Fruit fly (Drosophila melanogaster) whole organism, embryonic: Measurements from ENCODE around the gene caz.
A peak's percentile ranks its signal among the peaks of the same experiment; 100 is the strongest.

Source experiments
- B-H1 ChIP-seq: fragments of 200-800 bp; sonication (Bioruptor generic); IDR thresholded peaks from 3 replicates; pipeline ENCODE4 v1.3.6; 2022; ENCODE audit warnings: missing biosample characterization, missing genetic modification characterization
- BtbVII ChIP-seq: fragments of 200-800 bp; sonication (Bioruptor generic); optimal IDR thresholded peaks from 3 replicates; lab custom pipeline; 2017; ENCODE audit warnings: missing biosample characterization, mild to moderate bottlenecking, missing genetic modification characterization
- CG10543 ChIP-seq: fragments of 200-800 bp; sonication (Bioruptor generic); optimal IDR thresholded peaks from 3 replicates; lab custom pipeline; 2017; ENCODE audit warnings: missing biosample characterization, mild to moderate bottlenecking, missing genetic modification characterization, moderate library complexity
- CG10979 ChIP-seq: fragments of 200-800 bp; sonication (Bioruptor generic); optimal IDR thresholded peaks from 2 replicates; lab custom pipeline; 2018; ENCODE audit warnings: missing biosample characterization, mild to moderate bottlenecking, missing genetic modification characterization, moderate library complexity
- CG12104 ChIP-seq: fragments of 200-800 bp; sonication (Bioruptor generic); optimal IDR thresholded peaks from 3 replicates; lab custom pipeline; 2016; ENCODE audit warnings: missing biosample characterization, missing genetic modification characterization
- CG13624 ChIP-seq: fragments of 200-800 bp; sonication (Bioruptor generic); optimal IDR thresholded peaks from 2 replicates; lab custom pipeline; 2016; ENCODE audit warnings: missing biosample characterization, missing genetic modification characterization
- CG14050 ChIP-seq: fragments of 200-800 bp; sonication (Bioruptor generic); IDR thresholded peaks from 3 replicates; pipeline ENCODE4 v1.3.6; 2022; ENCODE audit warnings: missing biosample characterization, missing genetic modification characterization
- CG16813 ChIP-seq: fragments of 200-800 bp; sonication (Bioruptor generic); IDR thresholded peaks from 3 replicates; pipeline ENCODE4 v1.3.6; 2022; ENCODE audit warnings: missing biosample characterization, missing genetic modification characterization; ENCODE audit not compliant: partially characterized antibody
- CG17361 ChIP-seq: fragments of 200-800 bp; sonication (Bioruptor generic); IDR thresholded peaks from 3 replicates; pipeline ENCODE4 v1.3.6; 2022; ENCODE audit warnings: missing biosample characterization, missing genetic modification characterization
- CG18599 ChIP-seq: fragments of 200-800 bp; sonication (Bioruptor generic); optimal IDR thresholded peaks from 3 replicates; lab custom pipeline; 2017; ENCODE audit warnings: missing biosample characterization, missing genetic modification characterization, mild to moderate bottlenecking, moderate library complexity, missing genetic modification reagents
- CG2199 ChIP-seq: fragments of 200-800 bp; sonication (Bioruptor generic); IDR thresholded peaks from 3 replicates; pipeline ENCODE4 v1.3.6; 2022; ENCODE audit warnings: missing biosample characterization, missing genetic modification characterization
- CG30020 ChIP-seq: fragments of 200-800 bp; optimal IDR thresholded peaks from 2 replicates; lab custom pipeline; 2019; ENCODE audit warnings: missing biosample characterization, mild to moderate bottlenecking, missing genetic modification characterization, moderate library complexity
- CG34376 ChIP-seq: fragments of 200-800 bp; sonication (Bioruptor generic); optimal IDR thresholded peaks from 2 replicates; lab custom pipeline; 2018; ENCODE audit warnings: missing biosample characterization, mild to moderate bottlenecking, missing genetic modification characterization
- CG4404 ChIP-seq: fragments of 200-800 bp; sonication (Bioruptor generic); IDR thresholded peaks from 2 replicates; pipeline ENCODE4 v1.3.6; 2022; ENCODE audit warnings: missing biosample characterization, missing genetic modification characterization
- CG8281 ChIP-seq: fragments of 200-800 bp; sonication (Bioruptor generic); optimal IDR thresholded peaks from 2 replicates; lab custom pipeline; 2018; ENCODE audit warnings: missing biosample characterization, mild to moderate bottlenecking, missing genetic modification characterization, moderate library complexity
- CG8765 ChIP-seq: fragments of 200-800 bp; sonication (Bioruptor generic); IDR thresholded peaks from 2 replicates; pipeline ENCODE4 v1.3.6; 2022; ENCODE audit warnings: missing biosample characterization, missing genetic modification characterization
- CG9437 ChIP-seq: fragments of 200-800 bp; sonication (Bioruptor generic); optimal IDR thresholded peaks from 2 replicates; lab custom pipeline; 2018; ENCODE audit warnings: missing biosample characterization, mild to moderate bottlenecking, missing genetic modification characterization
- CG9932 ChIP-seq: fragments of 200-800 bp; sonication (Bioruptor generic); IDR thresholded peaks from 2 replicates; pipeline ENCODE4 v1.3.6; 2022; ENCODE audit warnings: missing biosample characterization, missing genetic modification characterization
- Dll ChIP-seq: fragments of 200-800 bp; sonication (Bioruptor generic); IDR thresholded peaks from 4 replicates; pipeline ENCODE4 v1.3.6; 2022; ENCODE audit warnings: missing biosample characterization, missing genetic modification characterization; ENCODE audit not compliant: partially characterized antibody
- Eip74EF ChIP-seq, 2 experiments: fragments of 200-800 bp in 1 of 2; fragments of >200 bp in 1 of 2; sonication (Bioruptor generic) in 1 of 2; optimal IDR thresholded peaks; 2 replicates each; lab custom pipeline; 2017 to 2019; ENCODE audit warnings: missing biosample characterization in 2 of 2, missing genetic modification characterization in 2 of 2, mild to moderate bottlenecking in 1 of 2, moderate library complexity in 1 of 2
- Gug ChIP-seq: fragments of 200-800 bp; sonication (Bioruptor generic); IDR thresholded peaks from 4 replicates; pipeline ENCODE4 v1.3.6; 2022; ENCODE audit warnings: missing biosample characterization, missing genetic modification characterization
- HLH3B ChIP-seq: fragments of 200-800 bp; sonication (Bioruptor generic); IDR thresholded peaks from 2 replicates; pipeline ENCODE4 v1.3.6; 2022; ENCODE audit warnings: missing biosample characterization, missing genetic modification characterization
- Hand ChIP-seq: fragments of 200-800 bp; sonication (Bioruptor generic); optimal IDR thresholded peaks from 2 replicates; lab custom pipeline; 2017; ENCODE audit warnings: mild to moderate bottlenecking, missing biosample characterization, missing genetic modification reagents, missing genetic modification characterization
- Hey ChIP-seq: fragments of 200-800 bp; sonication (Bioruptor generic); optimal IDR thresholded peaks from 3 replicates; lab custom pipeline; 2018; ENCODE audit warnings: missing biosample characterization, mild to moderate bottlenecking, missing genetic modification characterization
- NC2α ChIP-seq: fragments of 200-800 bp; sonication (Bioruptor generic); optimal IDR thresholded peaks from 2 replicates; lab custom pipeline; 2016; ENCODE audit warnings: missing biosample characterization, missing genetic modification characterization
- Rx ChIP-seq: fragments of 200-800 bp; sonication (Bioruptor generic); IDR thresholded peaks from 2 replicates; pipeline ENCODE4 v1.3.6; 2022; ENCODE audit warnings: missing biosample characterization, missing genetic modification characterization
- Six4 ChIP-seq: fragments of 200-800 bp; sonication (Bioruptor generic); optimal IDR thresholded peaks from 2 replicates; lab custom pipeline; 2016; ENCODE audit warnings: missing biosample characterization, missing genetic modification characterization
- Taf1 ChIP-seq: fragments of 200-800 bp; sonication (Bioruptor generic); IDR thresholded peaks from 2 replicates; pipeline ENCODE4 v1.3.6; 2022; ENCODE audit warnings: missing biosample characterization, missing genetic modification characterization
- amos ChIP-seq: fragments of 200-800 bp; sonication (Bioruptor generic); IDR thresholded peaks from 2 replicates; pipeline ENCODE4 v1.3.6; 2022; ENCODE audit warnings: missing biosample characterization, missing genetic modification characterization; ENCODE audit not compliant: partially characterized antibody
- br ChIP-seq: fragments of >200 bp; optimal IDR thresholded peaks from 2 replicates; lab custom pipeline; 2017
- bsh ChIP-seq, 2 experiments: fragments of 200-800 bp; sonication (Bioruptor generic); optimal IDR thresholded peaks; 2 replicates each; lab custom pipeline; 2017 to 2018; ENCODE audit warnings: mild to moderate bottlenecking in 2 of 2, missing biosample characterization in 2 of 2, missing genetic modification characterization in 2 of 2, moderate library complexity in 1 of 2
- cad ChIP-seq: fragments of >200 bp; optimal IDR thresholded peaks from 2 replicates; lab custom pipeline; 2017; ENCODE audit warnings: missing biosample characterization, missing genetic modification characterization
- cas ChIP-seq: fragments of 200-800 bp; sonication (Bioruptor generic); IDR thresholded peaks from 2 replicates; pipeline ENCODE4 v1.3.6; 2022; ENCODE audit warnings: missing biosample characterization, missing genetic modification characterization
- dpn ChIP-seq, 2 experiments: fragments of 200-800 bp; sonication (Bioruptor generic); optimal IDR thresholded peaks; 3 replicates each; lab custom pipeline; 2016; ENCODE audit warnings: missing biosample characterization in 2 of 2, missing genetic modification characterization in 2 of 2
- ftz-f1 ChIP-seq: fragments of 200-800 bp; sonication (Bioruptor generic); optimal IDR thresholded peaks from 2 replicates; lab custom pipeline; 2016; ENCODE audit warnings: missing biosample characterization, missing genetic modification characterization
- fu2 ChIP-seq: fragments of 200-800 bp; sonication (Bioruptor generic); optimal IDR thresholded peaks from 2 replicates; lab custom pipeline; 2016; ENCODE audit warnings: missing biosample characterization, missing genetic modification characterization
- h ChIP-seq: fragments of >200 bp; optimal IDR thresholded peaks from 2 replicates; lab custom pipeline; 2017
- hbn ChIP-seq: fragments of 200-800 bp; sonication (Bioruptor generic); IDR thresholded peaks from 2 replicates; pipeline ENCODE4 v1.3.6; 2022; ENCODE audit warnings: missing biosample characterization, missing genetic modification characterization; ENCODE audit not compliant: partially characterized antibody
- lbe ChIP-seq: fragments of 200-800 bp; sonication (Bioruptor generic); optimal IDR thresholded peaks from 2 replicates; lab custom pipeline; 2016; ENCODE audit warnings: missing biosample characterization, mild to moderate bottlenecking, missing genetic modification characterization
- nmo ChIP-seq: fragments of 200-800 bp; sonication (Bioruptor generic); optimal IDR thresholded peaks from 2 replicates; lab custom pipeline; 2018; ENCODE audit warnings: missing biosample characterization, mild to moderate bottlenecking, missing genetic modification characterization, moderate library complexity
- p53 ChIP-seq: fragments of 200-800 bp; sonication (Bioruptor generic); optimal IDR thresholded peaks from 2 replicates; lab custom pipeline; 2016; ENCODE audit warnings: missing biosample characterization, missing genetic modification characterization
- pfk ChIP-seq: fragments of 200-800 bp; sonication (Bioruptor generic); optimal IDR thresholded peaks from 2 replicates; lab custom pipeline; 2018; ENCODE audit warnings: missing biosample characterization, mild to moderate bottlenecking, missing genetic modification characterization, moderate library complexity
- phol ChIP-seq: fragments of 200-800 bp; sonication (Bioruptor generic); optimal IDR thresholded peaks from 3 replicates; lab custom pipeline; 2018; ENCODE audit warnings: missing biosample characterization, mild to moderate bottlenecking, missing genetic modification characterization, moderate library complexity
- ro ChIP-seq: fragments of 200-800 bp; sonication (Bioruptor generic); IDR thresholded peaks from 2 replicates; pipeline ENCODE4 v1.3.6; 2022; ENCODE audit warnings: missing biosample characterization, missing genetic modification characterization
- schlank ChIP-seq: fragments of 200-800 bp; sonication (Bioruptor generic); optimal IDR thresholded peaks from 2 replicates; lab custom pipeline; 2018; ENCODE audit warnings: missing biosample characterization, mild to moderate bottlenecking, missing genetic modification characterization
- scrt ChIP-seq: fragments of 200-800 bp; sonication (Bioruptor generic); optimal IDR thresholded peaks from 2 replicates; lab custom pipeline; 2018; ENCODE audit warnings: missing biosample characterization, mild to moderate bottlenecking, missing genetic modification characterization, moderate library complexity
- sima ChIP-seq: fragments of 200-800 bp; sonication (Bioruptor generic); optimal IDR thresholded peaks from 2 replicates; lab custom pipeline; 2016; ENCODE audit warnings: missing biosample characterization, missing genetic modification characterization
- slbo ChIP-seq: fragments of 200-800 bp; sonication (Bioruptor generic); IDR thresholded peaks from 2 replicates; pipeline ENCODE4 v1.3.6; 2022; ENCODE audit warnings: missing biosample characterization, missing genetic modification characterization
- slou ChIP-seq: fragments of 200-800 bp; sonication (Bioruptor generic); optimal IDR thresholded peaks from 3 replicates; lab custom pipeline; 2016; ENCODE audit warnings: missing biosample characterization, missing genetic modification characterization
- twi ChIP-seq: fragments of 200-800 bp; optimal IDR thresholded peaks from 2 replicates; lab custom pipeline; 2019; ENCODE audit warnings: missing biosample characterization, mild to moderate bottlenecking, missing genetic modification characterization, moderate library complexity
- zfh2 ChIP-seq: fragments of 200-800 bp; sonication (Bioruptor generic); optimal IDR thresholded peaks from 2 replicates; lab custom pipeline; 2016; ENCODE audit warnings: missing biosample characterization, missing genetic modification characterization

Gene caz

dm6 chrX:16278783-16279182 is 9.8 kb upstream of the caz start (continued):
- TF ChIP-seq bsh (GFP tag; optimal IDR thresholded peaks at IDR 0.05; lab: Kevin White, UChicago) (peak; percentile 80 to 93), amos (GFP tag; lab: Robert Waterston, UW) (no peak), fu2 (GFP tag; lab: Kevin White, UChicago) (no peak), Hand (GFP tag; lab: Kevin White, UChicago) (peak; percentile 81), CG8281 (tag; lab: Kevin White, UChicago) (peak; percentile 71), CG18599 (peak; percentile 89), zfh2 (no peak), p53 (no peak), hbn (no peak), BtbVII (GFP tag; lab: Kevin White, UChicago) (peak; percentile 73), CG8765 (GFP tag; lab: Robert Waterston, UW) (peak; percentile 79), ro (peak; percentile 35; the same call in 1 of the 2 replicates), CG30020 (tag; lab: Kevin White, UChicago) (peak; percentile 53), br (lab: Kevin White, UChicago) (no peak), Gug (peak; percentile 76), pfk (GFP tag; lab: Kevin White, UChicago) (peak; percentile 57), CG12104 (peak; percentile 72), CG16813 (GFP tag; lab: Robert Waterston, UW) (no peak), phol (tag; lab: Kevin White, UChicago) (peak; percentile 85), Rx (GFP tag; lab: Robert Waterston, UW) (peak; percentile 82), slbo (GFP tag; lab: Robert Waterston, UW) (peak; percentile 72), Eip74EF (GFP tag; optimal IDR thresholded peaks at IDR 0.05; lab: Kevin White, UChicago) (peak in 1 of 2 experiments; percentile 79), dpn (GFP tag; optimal IDR thresholded peaks at IDR 0.05; lab: Kevin White, UChicago) (peak; percentile 13 to 66), CG17361 (GFP tag; lab: Robert Waterston, UW) (peak; percentile 59; the same call in 2 of the 3 replicates), CG9437 (GFP tag; lab: Kevin White, UChicago) (peak; percentile 27), ftz-f1 (GFP tag; lab: Kevin White, UChicago) (no peak), HLH3B (GFP tag; lab: Robert Waterston, UW) (peak; percentile 85), slou (GFP tag; lab: Kevin White, UChicago) (no peak), lbe (peak; percentile 53), NC2α (peak; percentile 9), Six4 (GFP tag; lab: Kevin White, UChicago) (peak; percentile 67), cas (GFP tag; lab: Robert Waterston, UW) (0 out of 2 replicates have a peak, but pooled peaks have one; percentile 32), cad (GFP tag; lab: Kevin White, UChicago) (no peak), CG10543 (GFP tag; lab: Kevin White, UChicago) (peak; percentile 87), CG13624 (GFP tag; lab: Kevin White, UChicago) (no peak), Taf1 (GFP tag; lab: Robert Waterston, UW) (peak; percentile 56; the same call in 1 of the 2 replicates), scrt (GFP tag; lab: Kevin White, UChicago) (peak; percentile 77), sima (GFP tag; lab: Kevin White, UChicago) (no peak), CG2199 (GFP tag; lab: Robert Waterston, UW) (peak; percentile 74; the same call in 2 of the 3 replicates), Dll (GFP tag; lab: Robert Waterston, UW) (no peak), B-H1 (GFP tag; lab: Robert Waterston, UW) (peak; percentile 65), schlank (tag; lab: Kevin White, UChicago) (peak; percentile 46), CG9932 (peak; percentile 53), CG34376 (peak; percentile 69), CG10979 (tag; lab: Kevin White, UChicago) (peak; percentile 91), h (lab: Kevin White, UChicago) (no peak), Hey (peak; percentile 61), CG14050 (GFP tag; lab: Robert Waterston, UW) (peak; percentile 68; the same call in 2 of the 3 replicates), nmo (GFP tag; lab: Kevin White, UChicago) (peak; percentile 75), CG4404 (peak; percentile 70), twi (peak; percentile 74)
